Fruit fly (Drosophila melanogaster) whole organism, embryonic: ENCODE results near the gene Pgant2.

ENCODE experiments used
- Asciz ChIP-seq: fragments of 200-800 bp; sonication (Bioruptor generic); optimal IDR thresholded peaks from 2 replicates; lab custom pipeline; 2017; ENCODE audit warnings: missing biosample characterization, mild to moderate bottlenecking, missing genetic modification characterization, missing genetic modification reagents
- BtbVII ChIP-seq: fragments of 200-800 bp; sonication (Bioruptor generic); optimal IDR thresholded peaks from 3 replicates; lab custom pipeline; 2017; ENCODE audit warnings: missing biosample characterization, mild to moderate bottlenecking, missing genetic modification characterization
- CG10147 ChIP-seq: fragments of 200-800 bp; sonication (Bioruptor generic); optimal IDR thresholded peaks from 2 replicates; lab custom pipeline; 2019; ENCODE audit warnings: missing biosample characterization, mild to moderate bottlenecking, missing genetic modification characterization, moderate library complexity
- CG10543 ChIP-seq: fragments of 200-800 bp; sonication (Bioruptor generic); optimal IDR thresholded peaks from 3 replicates; lab custom pipeline; 2017; ENCODE audit warnings: missing biosample characterization, mild to moderate bottlenecking, missing genetic modification characterization, moderate library complexity
- CG12299 ChIP-seq: fragments of 200-800 bp; sonication (Bioruptor generic); optimal IDR thresholded peaks from 2 replicates; lab custom pipeline; 2018; ENCODE audit warnings: missing biosample characterization, mild to moderate bottlenecking, missing genetic modification characterization
- CG12391 ChIP-seq: fragments of 200-800 bp; sonication (Bioruptor generic); optimal IDR thresholded peaks from 3 replicates; lab custom pipeline; 2018; ENCODE audit warnings: missing biosample characterization, mild to moderate bottlenecking, missing genetic modification characterization, moderate library complexity
- CG13287 ChIP-seq: fragments of 200-800 bp; sonication (Bioruptor generic); IDR thresholded peaks from 2 replicates; pipeline ENCODE4 v1.3.6; 2022; ENCODE audit warnings: missing biosample characterization, missing genetic modification characterization; ENCODE audit not compliant: partially characterized antibody
- CG14667 ChIP-seq: fragments of 200-800 bp; sonication (Bioruptor generic); IDR thresholded peaks from 2 replicates; pipeline ENCODE4 v1.3.6; 2022; ENCODE audit warnings: missing biosample characterization, missing genetic modification characterization
- CG14710 ChIP-seq: fragments of 200-800 bp; sonication (Bioruptor generic); optimal IDR thresholded peaks from 3 replicates; lab custom pipeline; 2019; ENCODE audit warnings: missing biosample characterization, mild to moderate bottlenecking, missing genetic modification characterization, moderate library complexity
- CG17385 ChIP-seq: fragments of 200-800 bp; sonication (Bioruptor generic); optimal IDR thresholded peaks from 3 replicates; lab custom pipeline; 2018; ENCODE audit warnings: missing biosample characterization, mild to moderate bottlenecking, missing genetic modification characterization
- CG18599 ChIP-seq: fragments of 200-800 bp; sonication (Bioruptor generic); optimal IDR thresholded peaks from 3 replicates; lab custom pipeline; 2017; ENCODE audit warnings: missing biosample characterization, missing genetic modification characterization, mild to moderate bottlenecking, moderate library complexity, missing genetic modification reagents
- CG2678 ChIP-seq: fragments of 200-800 bp; sonication (Bioruptor generic); optimal IDR thresholded peaks from 3 replicates; lab custom pipeline; 2019; ENCODE audit warnings: missing biosample characterization, mild to moderate bottlenecking, missing genetic modification characterization, moderate library complexity
- CG2875 ChIP-seq: fragments of 200-800 bp; sonication (Bioruptor generic); optimal IDR thresholded peaks from 2 replicates; lab custom pipeline; 2017; ENCODE audit warnings: missing biosample characterization, mild to moderate bottlenecking, missing genetic modification characterization, missing genetic modification reagents
- CG32532 ChIP-seq: fragments of 200-800 bp; sonication (Bioruptor generic); IDR thresholded peaks from 2 replicates; pipeline ENCODE4 v1.3.6; 2022; ENCODE audit warnings: missing biosample characterization, missing genetic modification characterization
- CG33557 ChIP-seq: fragments of 200-800 bp; sonication (Bioruptor generic); optimal IDR thresholded peaks from 2 replicates; lab custom pipeline; 2019; ENCODE audit warnings: missing biosample characterization, mild to moderate bottlenecking, missing genetic modification characterization, moderate library complexity
- CG34224 ChIP-seq: fragments of 200-800 bp; sonication (Bioruptor generic); IDR thresholded peaks from 3 replicates; pipeline ENCODE4 v1.3.6; 2022; ENCODE audit warnings: missing biosample characterization, missing genetic modification characterization; ENCODE audit not compliant: partially characterized antibody
- CG34376 ChIP-seq: fragments of 200-800 bp; sonication (Bioruptor generic); optimal IDR thresholded peaks from 2 replicates; lab custom pipeline; 2018; ENCODE audit warnings: missing biosample characterization, mild to moderate bottlenecking, missing genetic modification characterization
- CG5180 ChIP-seq: fragments of 200-800 bp; sonication (Bioruptor generic); optimal IDR thresholded peaks from 3 replicates; lab custom pipeline; 2017; ENCODE audit warnings: missing biosample characterization, missing genetic modification characterization, mild to moderate bottlenecking, moderate library complexity, missing genetic modification reagents
- CG6254 ChIP-seq: fragments of 200-800 bp; sonication (Bioruptor generic); optimal IDR thresholded peaks from 3 replicates; lab custom pipeline; 2017; ENCODE audit warnings: mild to moderate bottlenecking, missing biosample characterization, missing genetic modification reagents, missing genetic modification characterization
- CG8089 ChIP-seq: fragments of 200-800 bp; sonication (Bioruptor generic); optimal IDR thresholded peaks from 3 replicates; lab custom pipeline; 2016; ENCODE audit warnings: missing biosample characterization, missing genetic modification characterization
- CG9609 ChIP-seq: fragments of 200-800 bp; sonication (Bioruptor generic); optimal IDR thresholded peaks from 3 replicates; lab custom pipeline; 2016; ENCODE audit warnings: missing biosample characterization, missing genetic modification characterization
- CoRest ChIP-seq: fragments of 200-800 bp; sonication (Bioruptor generic); optimal IDR thresholded peaks from 3 replicates; lab custom pipeline; 2018; ENCODE audit warnings: missing biosample characterization, mild to moderate bottlenecking, missing genetic modification characterization, moderate library complexity
- D ChIP-seq, 2 experiments: fragments of 200-800 bp in 1 of 2; fragments of >200 bp in 1 of 2; sonication (Bioruptor generic) in 1 of 2; optimal IDR thresholded peaks; 2 replicates in 1 of 2; 3 replicates in 1 of 2; lab custom pipeline; 2017; ENCODE audit warnings: mild to moderate bottlenecking in 1 of 2, missing biosample characterization in 1 of 2, missing genetic modification characterization in 1 of 2, missing genetic modification reagents in 1 of 2
- Fer1 ChIP-seq: fragments of 200-800 bp; sonication (Bioruptor generic); optimal IDR thresholded peaks from 2 replicates; lab custom pipeline; 2017; ENCODE audit warnings: missing biosample characterization, mild to moderate bottlenecking, missing genetic modification characterization
- GATAe ChIP-seq: fragments of 200-800 bp; sonication (Bioruptor generic); conservative IDR thresholded peaks from 2 replicates; pipeline ENCODE4 v1.3.6; 2022; ENCODE audit warnings: missing biosample characterization, missing genetic modification characterization
- Hey ChIP-seq: fragments of 200-800 bp; sonication (Bioruptor generic); optimal IDR thresholded peaks from 3 replicates; lab custom pipeline; 2018; ENCODE audit warnings: missing biosample characterization, mild to moderate bottlenecking, missing genetic modification characterization
- Hmr ChIP-seq: fragments of 200-800 bp; sonication (Bioruptor generic); optimal IDR thresholded peaks from 3 replicates; lab custom pipeline; 2017; ENCODE audit warnings: mild to moderate bottlenecking, missing biosample characterization, missing genetic modification reagents, missing genetic modification characterization
- Lim3 ChIP-seq: fragments of 200-800 bp; sonication (Bioruptor generic); IDR thresholded peaks from 2 replicates; pipeline ENCODE4 v1.3.6; 2022; ENCODE audit warnings: missing biosample characterization, missing genetic modification characterization
- Med ChIP-seq: fragments of 200-800 bp; sonication (Bioruptor generic); peaks from one replicate; lab custom pipeline; 2016; ENCODE audit warnings: missing biosample characterization, missing genetic modification characterization, mild to moderate bottlenecking, inconsistent platforms, moderate library complexity
- Sin3A ChIP-seq: fragments of >200 bp; optimal IDR thresholded peaks from 2 replicates; lab custom pipeline; 2018
- TFAM ChIP-seq: fragments of 200-800 bp; sonication (Bioruptor generic); optimal IDR thresholded peaks from 2 replicates; lab custom pipeline; 2017; ENCODE audit warnings: missing biosample characterization, missing genetic modification characterization, inconsistent platforms
- ap ChIP-seq: fragments of 200-800 bp; sonication (Bioruptor generic); IDR thresholded peaks from 2 replicates; pipeline ENCODE4 v1.3.6; 2022; ENCODE audit warnings: missing biosample characterization, missing genetic modification characterization
- cg ChIP-seq: fragments of 200-800 bp; sonication (Bioruptor generic); optimal IDR thresholded peaks from 3 replicates; lab custom pipeline; 2019; ENCODE audit warnings: missing biosample characterization, mild to moderate bottlenecking, missing genetic modification characterization, moderate library complexity
- chinmo ChIP-seq: fragments of 200-800 bp; sonication (Bioruptor generic); IDR thresholded peaks from 4 replicates; pipeline ENCODE4 v1.3.6; 2022; ENCODE audit warnings: missing biosample characterization, missing genetic modification characterization; ENCODE audit not compliant: partially characterized antibody
- dan ChIP-seq: fragments of 200-800 bp; sonication (Bioruptor generic); IDR thresholded peaks from 2 replicates; pipeline ENCODE4 v1.3.6; 2022; ENCODE audit warnings: missing biosample characterization, missing genetic modification characterization
- grau ChIP-seq: fragments of 200-800 bp; optimal IDR thresholded peaks from 3 replicates; lab custom pipeline; 2019; ENCODE audit warnings: missing biosample characterization, mild to moderate bottlenecking, missing genetic modification characterization, moderate library complexity
- hb ChIP-seq: fragments of 200-800 bp; sonication (Bioruptor generic); IDR thresholded peaks from 3 replicates; pipeline ENCODE4 v1.3.6; 2022; ENCODE audit warnings: missing biosample characterization, missing genetic modification characterization; ENCODE audit not compliant: partially characterized antibody
- hkb ChIP-seq, 2 experiments: fragments of 200-800 bp in 1 of 2; fragments of >200 bp in 1 of 2; sonication (Bioruptor generic) in 1 of 2; IDR thresholded peaks in 1 of 2; optimal IDR thresholded peaks in 1 of 2; 2 replicates each; pipeline versions ENCODE4 v1.3.6 to Lab custom; 2017 to 2022; ENCODE audit warnings: missing biosample characterization in 1 of 2, missing genetic modification characterization in 1 of 2
- mirr ChIP-seq: fragments of 200-800 bp; sonication (Bioruptor generic); optimal IDR thresholded peaks from 3 replicates; lab custom pipeline; 2018; ENCODE audit warnings: missing biosample characterization, mild to moderate bottlenecking, missing genetic modification characterization
- pho ChIP-seq: fragments of 200-800 bp; sonication (Bioruptor generic); optimal IDR thresholded peaks from 2 replicates; lab custom pipeline; 2016; ENCODE audit warnings: missing biosample characterization, missing genetic modification characterization
- rib ChIP-seq: fragments of 200-800 bp; sonication (Bioruptor generic); IDR thresholded peaks from 2 replicates; pipeline ENCODE4 v1.3.6; 2022; ENCODE audit warnings: missing biosample characterization, missing genetic modification characterization
- so ChIP-seq: fragments of 200-800 bp; sonication (Bioruptor generic); IDR thresholded peaks from 3 replicates; pipeline ENCODE4 v1.3.6; 2022; ENCODE audit warnings: missing biosample characterization, missing genetic modification characterization
- tna ChIP-seq: fragments of 200-800 bp; sonication (Bioruptor generic); IDR thresholded peaks from 2 replicates; pipeline ENCODE4 v1.3.6; 2022; ENCODE audit warnings: missing biosample characterization, missing genetic modification characterization; ENCODE audit not compliant: partially characterized antibody
- zfh1 ChIP-seq: fragments of 200-800 bp; sonication (Bioruptor generic); IDR thresholded peaks from 3 replicates; pipeline ENCODE4 v1.3.6; 2022; ENCODE audit warnings: missing biosample characterization, missing genetic modification characterization

Gene Pgant2

DNA sequence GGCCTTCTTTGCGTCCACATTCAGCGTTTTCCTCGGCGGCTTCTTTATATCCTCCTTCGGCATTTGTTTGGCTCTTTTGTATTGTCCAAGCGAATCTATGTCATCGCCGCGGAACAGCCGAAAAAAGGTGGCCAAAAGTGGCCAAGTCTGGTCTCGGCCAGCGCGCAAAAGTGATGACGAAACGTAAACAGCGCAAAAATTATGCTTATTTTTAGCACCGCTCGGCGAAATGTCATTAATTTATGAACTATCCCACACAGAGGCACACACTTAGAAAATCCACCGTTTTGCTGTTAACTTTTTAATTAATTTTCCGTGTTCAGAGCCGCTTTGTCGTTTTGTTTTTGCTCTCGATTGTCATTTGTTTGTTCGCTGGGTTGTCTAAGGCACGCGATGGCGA, 55.6 kb downstream of the Pgant2 start:
- TF ChIP-seq mirr (GFP tag; lab: Kevin White, UChicago) (peak; percentile 25), CG12391 (tag; lab: Kevin White, UChicago) (no peak), Asciz (GFP tag; lab: Kevin White, UChicago) (no peak), Med (peak; percentile 8), CG12299 (tag; lab: Kevin White, UChicago) (no peak), CG14710 (tag; lab: Kevin White, UChicago) (no peak)

DNA sequence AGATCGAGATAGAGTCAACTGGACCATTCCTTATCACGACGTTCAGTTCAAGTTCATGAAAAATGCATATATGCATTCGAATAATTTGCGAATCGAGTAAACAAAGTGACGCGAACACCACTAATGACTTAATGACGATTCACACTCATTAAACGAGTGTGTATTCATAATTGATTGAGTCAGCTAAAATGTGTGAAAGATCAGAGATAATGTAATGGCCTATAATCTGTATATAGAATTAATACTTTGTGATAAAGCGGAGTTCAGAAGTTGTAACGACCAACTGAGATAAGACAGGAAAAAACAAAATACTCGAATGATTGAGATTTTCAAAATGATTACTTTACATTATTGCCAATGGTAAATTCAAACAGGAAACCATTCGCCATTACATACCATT, 56.7 kb downstream of the Pgant2 start:
- TF ChIP-seq grau (tag; lab: Kevin White, UChicago) (no peak), CG9609 (GFP tag; lab: Kevin White, UChicago) (no peak)

DNA sequence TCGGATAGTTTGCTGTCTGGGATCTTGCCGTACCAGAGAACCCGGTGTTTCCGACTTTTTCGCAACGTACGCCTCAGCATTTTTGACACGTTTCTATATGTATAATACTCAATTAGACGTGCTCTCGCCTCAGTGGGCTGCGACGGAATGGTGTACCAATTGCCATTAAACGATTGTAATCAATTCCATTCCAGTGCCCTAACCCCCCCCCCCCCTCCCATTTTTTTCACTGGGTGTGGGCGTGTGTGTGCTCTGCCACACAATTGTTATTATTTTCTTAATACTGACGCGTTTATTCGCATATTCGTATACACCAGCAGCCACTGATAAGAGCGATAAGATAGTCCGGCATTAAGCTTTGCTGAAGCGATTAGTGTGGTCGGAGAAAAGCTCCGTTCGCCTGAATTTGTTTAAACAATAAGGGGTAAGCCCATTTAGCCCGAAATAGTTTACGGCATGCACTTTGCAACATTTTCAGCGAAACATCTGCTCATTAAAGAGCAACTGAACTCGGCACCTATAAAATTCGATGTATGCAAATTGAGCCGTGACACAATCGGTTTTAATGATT, 57.4 kb downstream of the Pgant2 start:
- TF ChIP-seq CG33557 (GFP tag; lab: Kevin White, UChicago) (no peak), CG10543 (GFP tag; lab: Kevin White, UChicago) (peak; percentile 68), CoRest (tag; lab: Kevin White, UChicago) (no peak), CG5180 (GFP tag; lab: Kevin White, UChicago) (peak; percentile 22), pho (GFP tag; lab: Kevin White, UChicago) (no peak), hkb (optimal IDR thresholded peaks at IDR 0.05; lab: Kevin White, UChicago) (no peak), hkb (GFP tag; IDR thresholded peaks at IDR 0.05; lab: Robert Waterston, UW) (0 out of 2 replicates have a peak, but pooled peaks have one; percentile 20), rib (0 out of 2 replicates have a peak, but pooled peaks have one; percentile 33), CG17385 (no peak), zfh1 (GFP tag; lab: Robert Waterston, UW) (no peak), BtbVII (GFP tag; lab: Kevin White, UChicago) (peak; percentile 49), CG2875 (GFP tag; lab: Kevin White, UChicago) (no peak), Fer1 (GFP tag; lab: Kevin White, UChicago) (peak; percentile 4), ap (GFP tag; lab: Robert Waterston, UW) (no peak), Lim3 (no peak), CG13287 (GFP tag; lab: Robert Waterston, UW) (no peak), CG10147 (GFP tag; lab: Kevin White, UChicago) (no peak), hb (GFP tag; lab: Robert Waterston, UW) (no peak), Hey (tag; lab: Kevin White, UChicago) (peak; percentile 70), mirr (GFP tag; lab: Kevin White, UChicago) (peak; percentile 84), Hmr (GFP tag; lab: Kevin White, UChicago) (peak; percentile 26), CG34376 (GFP tag; lab: Kevin White, UChicago) (peak; percentile 81), CG6254 (no peak), CG8089 (no peak), TFAM (GFP tag; lab: Kevin White, UChicago) (no peak), CG14667 (GFP tag; lab: Robert Waterston, UW) (no peak), tna (no peak), GATAe (GFP tag; lab: Robert Waterston, UW) (peak; percentile 92), CG34224 (GFP tag; lab: Robert Waterston, UW) (no peak), D (optimal IDR thresholded peaks at IDR 0.05; lab: Kevin White, UChicago) (no peak), D (GFP tag; optimal IDR thresholded peaks at IDR 0.05; lab: Kevin White, UChicago) (no peak), cg (GFP tag; lab: Kevin White, UChicago) (peak; percentile 45), chinmo (GFP tag; lab: Robert Waterston, UW) (0 out of 4 replicates have a peak, but pooled peaks have one; percentile 62), CG2678 (tag; lab: Kevin White, UChicago) (peak; percentile 5), so (GFP tag; lab: Robert Waterston, UW) (no peak), CG32532 (GFP tag; lab: Robert Waterston, UW) (peak; percentile 11; the same call in 1 of the 2 replicates), dan (GFP tag; lab: Robert Waterston, UW) (no peak), CG18599 (GFP tag; lab: Kevin White, UChicago) (peak; percentile 60), Sin3A (lab: Kevin White, UChicago) (no peak)
